Worm (Caenorhabditis elegans) whole organism, L4 larva: Measurements from ENCODE around the gene tag-343.

Experiments used
- F37D6.2 ChIP-seq: sonication (generic microtip); optimal IDR thresholded peaks from 2 replicates; lab custom pipeline; 2016; ENCODE audit warnings: mild to moderate bottlenecking, missing genetic modification characterization, missing compliant biosample characterization
- F44E2.7 ChIP-seq: fragments of 200-800 bp; sonication (Bioruptor generic); IDR thresholded peaks from 2 replicates; pipeline ENCODE4 v2.1.2; 2022; ENCODE audit warnings: missing genetic modification characterization, missing compliant biosample characterization
- R02D3.7 ChIP-seq: fragments of 150-350 bp; sonication (generic microtip); optimal IDR thresholded peaks from 3 replicates; lab custom pipeline; 2014; ENCODE audit warnings: missing biosample characterization, missing genetic modification characterization
- Y48G9A.11 ChIP-seq: fragments of 200-800 bp; sonication (Bioruptor generic); IDR thresholded peaks from 2 replicates; pipeline ENCODE4 v1.3.6; 2022; ENCODE audit warnings: missing genetic modification reagents, missing genetic modification characterization, missing compliant biosample characterization
- Y5F2A.4 ChIP-seq: fragments of 200-800 bp; sonication (Bioruptor generic); optimal IDR thresholded peaks from 2 replicates; lab custom pipeline; 2018; ENCODE audit warnings: mild to moderate bottlenecking, missing genetic modification characterization, missing compliant biosample characterization
- ZK337.2 ChIP-seq: fragments of 200-800 bp; sonication (Bioruptor generic); IDR thresholded peaks from 2 replicates; pipeline ENCODE4 v1.3.6; 2022; ENCODE audit warnings: missing genetic modification reagents, missing genetic modification characterization, missing compliant biosample characterization
- aly-2 ChIP-seq: sonication (generic microtip); optimal IDR thresholded peaks from 2 replicates; lab custom pipeline; 2018; ENCODE audit warnings: missing biosample characterization, missing genetic modification characterization
- arid-1 ChIP-seq: fragments of 200-800 bp; sonication (Bioruptor generic); conservative IDR thresholded peaks from 2 replicates; pipeline ENCODE4 v1.3.6; 2022; ENCODE audit warnings: missing genetic modification reagents, missing genetic modification characterization, missing compliant biosample characterization
- ceh-82 ChIP-seq: sonication (generic microtip); optimal IDR thresholded peaks from 2 replicates; lab custom pipeline; 2017; ENCODE audit warnings: missing biosample characterization, missing genetic modification characterization
- ces-1 ChIP-seq: fragments of 150-350 bp; sonication (generic microtip); optimal IDR thresholded peaks from 4 replicates; lab custom pipeline; 2014; ENCODE audit warnings: missing biosample characterization, missing genetic modification reagents, missing genetic modification characterization
- cey-2 ChIP-seq: sonication (generic microtip); optimal IDR thresholded peaks from 3 replicates; lab custom pipeline; 2017; ENCODE audit warnings: missing genetic modification characterization, mild to moderate bottlenecking, missing compliant biosample characterization, antibody characterized with exemption, borderline replicate concordance; ENCODE audit not compliant: insufficient read depth
- daf-16 ChIP-seq, 3 experiments: sonication (generic microtip); optimal IDR thresholded peaks; 2 replicates each; lab custom pipeline; 2016 to 2017; ENCODE audit warnings: missing genetic modification characterization in 3 of 3, missing genetic modification reagents in 3 of 3, mild to moderate bottlenecking in 2 of 3, missing compliant biosample characterization in 2 of 3, missing biosample characterization in 1 of 3, moderate library complexity in 1 of 3
- daf-8 ChIP-seq: fragments of 200-800 bp; sonication (Bioruptor generic); IDR thresholded peaks from 2 replicates; pipeline ENCODE4 v1.3.6; 2022; ENCODE audit warnings: missing genetic modification characterization, missing compliant biosample characterization
- dmd-6 ChIP-seq: fragments of 200-800 bp; sonication (Bioruptor generic); IDR thresholded peaks from 2 replicates; pipeline ENCODE4 v1.3.6; 2022; ENCODE audit warnings: missing genetic modification reagents, missing genetic modification characterization, missing compliant biosample characterization
- dmd-8 ChIP-seq: fragments of 200-800 bp; sonication (Bioruptor generic); IDR thresholded peaks from 2 replicates; pipeline ENCODE4 v1.3.6; 2022; ENCODE audit warnings: missing genetic modification characterization, missing compliant biosample characterization
- duxl-1 ChIP-seq: sonication (generic microtip); optimal IDR thresholded peaks from 2 replicates; lab custom pipeline; 2016; ENCODE audit warnings: mild to moderate bottlenecking, missing genetic modification characterization, moderate library complexity, missing compliant biosample characterization; ENCODE audit not compliant: poor library complexity
- egl-27 ChIP-seq: sonication (generic microtip); optimal IDR thresholded peaks from 3 replicates; lab custom pipeline; 2017; ENCODE audit warnings: missing biosample characterization, missing genetic modification reagents, missing genetic modification characterization
- egl-43 ChIP-seq: fragments of 200-800 bp; sonication (Bioruptor generic); IDR thresholded peaks from 2 replicates; pipeline ENCODE4 v1.3.6; 2022; ENCODE audit warnings: missing genetic modification reagents, missing genetic modification characterization, missing compliant biosample characterization
- fos-1 ChIP-seq: fragments of 150-350 bp; optimal IDR thresholded peaks from 2 replicates; lab custom pipeline; 2014; ENCODE audit warnings: missing biosample characterization, missing genetic modification characterization
- hlh-30 ChIP-seq: sonication (generic microtip); optimal IDR thresholded peaks from 2 replicates; lab custom pipeline; 2017; ENCODE audit warnings: antibody characterized with exemption, mild to moderate bottlenecking, missing genetic modification characterization, missing compliant biosample characterization; ENCODE audit not compliant: insufficient read depth
- lim-7 ChIP-seq: fragments of 200-800 bp; sonication (Bioruptor generic); IDR thresholded peaks from 2 replicates; pipeline ENCODE4 v1.3.6; 2022; ENCODE audit warnings: missing genetic modification characterization, missing compliant biosample characterization
- lin-13 ChIP-seq: fragments of 150-350 bp; optimal IDR thresholded peaks from 2 replicates; lab custom pipeline; 2014; ENCODE audit warnings: missing biosample characterization, missing genetic modification reagents, missing genetic modification characterization
- lin-38 ChIP-seq: fragments of 200-800 bp; sonication (Bioruptor generic); IDR thresholded peaks from 2 replicates; pipeline ENCODE4 v1.3.6; 2022; ENCODE audit warnings: missing genetic modification reagents, missing genetic modification characterization, missing compliant biosample characterization
- lin-39 ChIP-seq: fragments of 150-350 bp; optimal IDR thresholded peaks from 2 replicates; lab custom pipeline; 2014; ENCODE audit warnings: missing biosample characterization, missing genetic modification reagents, missing genetic modification characterization
- madf-5 ChIP-seq, 2 experiments: fragments of 200-800 bp; sonication (Bioruptor generic); IDR thresholded peaks; 2 replicates each; pipeline ENCODE4 v1.3.6; 2022; ENCODE audit warnings: missing compliant biosample characterization in 2 of 2, missing genetic modification characterization in 2 of 2
- mdt-29 ChIP-seq: fragments of 200-800 bp; sonication (Bioruptor generic); IDR thresholded peaks from 2 replicates; pipeline ENCODE4 v1.3.6; 2022; ENCODE audit warnings: missing genetic modification reagents, missing genetic modification characterization, missing compliant biosample characterization
- mes-2 ChIP-seq: sonication (generic microtip); optimal IDR thresholded peaks from 2 replicates; lab custom pipeline; 2016; ENCODE audit warnings: missing genotype, mild to moderate bottlenecking, missing genetic modification characterization, missing compliant biosample characterization; ENCODE audit not compliant: poor library complexity, severe bottlenecking
- nhr-11 ChIP-seq: fragments of 150-350 bp; optimal IDR thresholded peaks from 2 replicates; lab custom pipeline; 2014; ENCODE audit warnings: missing biosample characterization, missing genetic modification characterization
- nhr-111 ChIP-seq: fragments of 200-800 bp; sonication (Bioruptor generic); optimal IDR thresholded peaks from 2 replicates; lab custom pipeline; 2018; ENCODE audit warnings: mild to moderate bottlenecking, missing genetic modification characterization, missing compliant biosample characterization
- nhr-237 ChIP-seq: sonication (generic microtip); optimal IDR thresholded peaks from 2 replicates; lab custom pipeline; 2017; ENCODE audit warnings: missing biosample characterization, missing genetic modification characterization
- nhr-25 ChIP-seq: sonication (generic microtip); optimal IDR thresholded peaks from 2 replicates; lab custom pipeline; 2017; ENCODE audit warnings: missing genetic modification characterization, mild to moderate bottlenecking, missing compliant biosample characterization, antibody characterized with exemption, moderate library complexity, borderline replicate concordance; ENCODE audit not compliant: insufficient read depth
- nhr-42 ChIP-seq: fragments of 200-800 bp; sonication (Bioruptor generic); IDR thresholded peaks from 2 replicates; pipeline ENCODE4 v1.3.6; 2022; ENCODE audit warnings: missing genetic modification characterization, missing compliant biosample characterization
- nhr-48 ChIP-seq: sonication (generic microtip); optimal IDR thresholded peaks from 2 replicates; lab custom pipeline; 2016; ENCODE audit warnings: mild to moderate bottlenecking, missing genetic modification characterization, missing compliant biosample characterization
- nhr-76 ChIP-seq: fragments of 150-350 bp; optimal IDR thresholded peaks from 2 replicates; lab custom pipeline; 2014; ENCODE audit warnings: missing biosample characterization, missing genetic modification characterization
- pha-4 ChIP-seq, 2 experiments: fragments of 150-350 bp in 1 of 2; fragments of 200-800 bp in 1 of 2; sonication (Bioruptor generic) in 1 of 2; IDR thresholded peaks in 1 of 2; optimal IDR thresholded peaks in 1 of 2; 2 replicates each; pipeline versions ENCODE4 v1.3.6 to Lab custom; 2014 to 2022; ENCODE audit warnings: missing genetic modification characterization in 2 of 2, missing genetic modification reagents in 2 of 2, missing biosample characterization in 1 of 2, missing compliant biosample characterization in 1 of 2
- set-16 ChIP-seq: fragments of 200-800 bp; sonication (Bioruptor generic); IDR thresholded peaks from 2 replicates; pipeline ENCODE4 v1.3.6; 2022; ENCODE audit warnings: missing genetic modification reagents, missing genetic modification characterization, missing compliant biosample characterization
- tag-97 ChIP-seq: fragments of 200-800 bp; sonication (Bioruptor generic); IDR thresholded peaks from 2 replicates; pipeline ENCODE4 v1.3.6; 2022; ENCODE audit warnings: missing genetic modification characterization, missing compliant biosample characterization
- unc-130 ChIP-seq: sonication (generic microtip); optimal IDR thresholded peaks from 2 replicates; lab custom pipeline; 2016; ENCODE audit warnings: missing genetic modification reagents, missing genetic modification characterization, missing compliant biosample characterization
- unc-62 ChIP-seq, 3 experiments: fragments of 150-350 bp in 1 of 3; sonication (generic microtip); optimal IDR thresholded peaks in 2 of 3; peaks in 1 of 3; 1 replicate in 1 of 3; 2 replicates in 2 of 3; lab custom pipeline; 2014 to 2017; ENCODE audit warnings: missing biosample characterization in 3 of 3, missing genetic modification characterization in 3 of 3, missing genetic modification reagents in 3 of 3, missing genotype in 1 of 3
- zfp-2 ChIP-seq: sonication (generic microtip); optimal IDR thresholded peaks from 2 replicates; lab custom pipeline; 2016; ENCODE audit warnings: mild to moderate bottlenecking, missing genetic modification characterization, missing compliant biosample characterization
- ztf-7 ChIP-seq: fragments of 150-350 bp; optimal IDR thresholded peaks from 2 replicates; lab custom pipeline; 2014; ENCODE audit warnings: missing biosample characterization, missing genetic modification characterization

tag-343 gene

ce11 chrX:16618129-16618525, 56.4 kb downstream of the tag-343 start (continued):
- TF ChIP-seq zfp-2 (no peak), pha-4 (GFP tag; IDR thresholded peaks at IDR 0.05; lab: Robert Waterston, UW) (peak; percentile 16; the same call in 1 of the 2 replicates), pha-4 (tag; optimal IDR thresholded peaks at IDR 0.05; lab: Kevin White, UChicago) (no peak), F37D6.2 (tag; lab: Kevin White, UChicago) (no peak), arid-1 (GFP tag; lab: Robert Waterston, UW) (0 out of 2 replicates have a peak, but pooled peaks have one; percentile 12), ztf-7 (tag; lab: Kevin White, UChicago) (no peak), cey-2 (tag; lab: Kevin White, UChicago) (no peak), R02D3.7 (tag; lab: Kevin White, UChicago) (no peak), set-16 (GFP tag; lab: Robert Waterston, UW) (no peak), ceh-82 (no peak), nhr-25 (no peak), unc-130 (GFP tag; lab: Kevin White, UChicago) (no peak), unc-62 (GFP tag; optimal IDR thresholded peaks at IDR 0.05 in 1 of 2; lab: Kevin White, UChicago) (no peak), unc-62 (tag; optimal IDR thresholded peaks at IDR 0.05; lab: Kevin White, UChicago) (no peak), lin-38 (peak; percentile 5; the same call in 1 of the 2 replicates), mes-2 (tag; lab: Kevin White, UChicago) (peak; percentile 45), daf-8 (GFP tag; lab: Robert Waterston, UW) (no peak), daf-16 (GFP tag; optimal IDR thresholded peaks at IDR 0.05; lab: Kevin White, UChicago) (peak in 1 of 2 experiments; percentile 29), daf-16 (tag; optimal IDR thresholded peaks at IDR 0.05; lab: Kevin White, UChicago) (no peak), egl-27 (tag; lab: Kevin White, UChicago) (no peak), Y5F2A.4 (GFP tag; lab: Kevin White, UChicago) (no peak), nhr-111 (GFP tag; lab: Kevin White, UChicago) (no peak), ZK337.2 (GFP tag; lab: Robert Waterston, UW) (no peak), nhr-48 (no peak), hlh-30 (tag; lab: Kevin White, UChicago) (peak; percentile 66), nhr-76 (no peak), egl-43 (GFP tag; lab: Robert Waterston, UW) (peak; percentile 58), lim-7 (peak; percentile 70), ces-1 (GFP tag; lab: Kevin White, UChicago) (no peak), lin-13 (GFP tag; lab: Kevin White, UChicago) (no peak), tag-97 (no peak), nhr-42 (GFP tag; lab: Robert Waterston, UW) (no peak), nhr-11 (tag; lab: Kevin White, UChicago) (no peak), dmd-8 (GFP tag; lab: Robert Waterston, UW) (0 out of 2 replicates have a peak, but pooled peaks have one; percentile 38), madf-5 (GFP tag; IDR thresholded peaks at IDR 0.05; lab: Robert Waterston, UW) (no peak), F44E2.7 (GFP tag; lab: Robert Waterston, UW) (no peak), dmd-6 (GFP tag; lab: Robert Waterston, UW) (peak; percentile 11; the same call in 1 of the 2 replicates), fos-1 (tag; lab: Kevin White, UChicago) (no peak), aly-2 (tag; lab: Kevin White, UChicago) (no peak), Y48G9A.11 (GFP tag; lab: Robert Waterston, UW) (no peak), nhr-237 (no peak), lin-39 (tag; lab: Kevin White, UChicago) (no peak), duxl-1 (tag; lab: Kevin White, UChicago) (no peak), mdt-29 (0 out of 2 replicates have a peak, but pooled peaks have one; percentile 13)
